Fruit fly (Drosophila melanogaster) whole organism, embryonic: ENCODE measurements around the gene Adat1.

Experiments
- CG10565 ChIP-seq: fragments of 200-800 bp; sonication (Bioruptor generic); optimal IDR thresholded peaks from 3 replicates; lab custom pipeline; 2016; ENCODE audit warnings: missing biosample characterization, mild to moderate bottlenecking, missing genetic modification characterization
- CG6765 ChIP-seq: fragments of 200-800 bp; sonication (Bioruptor generic); optimal IDR thresholded peaks from 3 replicates; lab custom pipeline; 2017; ENCODE audit warnings: missing biosample characterization, mild to moderate bottlenecking, missing genetic modification characterization
- CkIIα-i1 ChIP-seq: fragments of 200-800 bp; sonication (Bioruptor generic); IDR thresholded peaks from 2 replicates; pipeline ENCODE4 v1.3.6; 2022; ENCODE audit warnings: missing biosample characterization, missing genetic modification characterization
- cato ChIP-seq: fragments of 200-800 bp; sonication (Bioruptor generic); optimal IDR thresholded peaks from 2 replicates; lab custom pipeline; 2016; ENCODE audit warnings: missing biosample characterization, missing genetic modification characterization, borderline replicate concordance
- chm ChIP-seq: fragments of 200-800 bp; sonication (Bioruptor generic); IDR thresholded peaks from 2 replicates; pipeline ENCODE4 v1.3.6; 2022; ENCODE audit warnings: missing biosample characterization, missing genetic modification characterization
- ewg ChIP-seq: fragments of 200-800 bp; sonication (Bioruptor generic); optimal IDR thresholded peaks from 3 replicates; lab custom pipeline; 2017; ENCODE audit warnings: mild to moderate bottlenecking, missing biosample characterization, missing genetic modification reagents, missing genetic modification characterization
- gsb-n ChIP-seq: fragments of 200-800 bp; sonication (Bioruptor generic); optimal IDR thresholded peaks from 3 replicates; lab custom pipeline; 2018; ENCODE audit warnings: missing biosample characterization, mild to moderate bottlenecking, missing genetic modification characterization
- lilli ChIP-seq: fragments of 200-800 bp; sonication (Bioruptor generic); optimal IDR thresholded peaks from 3 replicates; lab custom pipeline; 2016; ENCODE audit warnings: missing biosample characterization, missing genetic modification characterization
- seq ChIP-seq: fragments of 200-800 bp; sonication (Bioruptor generic); IDR thresholded peaks from 2 replicates; pipeline ENCODE4 v1.3.6; 2022; ENCODE audit warnings: missing biosample characterization, missing genetic modification characterization
- tna ChIP-seq: fragments of 200-800 bp; sonication (Bioruptor generic); IDR thresholded peaks from 2 replicates; pipeline ENCODE4 v1.3.6; 2022; ENCODE audit warnings: missing biosample characterization, missing genetic modification characterization; ENCODE audit not compliant: partially characterized antibody

- no peak for TF ChIP-seq ewg (GFP tag; lab: Kevin White, UChicago)
- no peak for TF ChIP-seq gsb-n
- TF ChIP-seq lilli (GFP tag; lab: Kevin White, UChicago) = no peak
- no peak for TF ChIP-seq tna (GFP tag; lab: Robert Waterston, UW)
- TF ChIP-seq CG6765 (GFP tag; lab: Kevin White, UChicago) = no peak
- TF ChIP-seq seq (GFP tag; lab: Robert Waterston, UW) = no peak
- TF ChIP-seq chm (GFP tag; lab: Robert Waterston, UW) = no peak
- TF ChIP-seq CG10565 (GFP tag; lab: Kevin White, UChicago) = no peak
- no peak for TF ChIP-seq cato (GFP tag; lab: Kevin White, UChicago)
- no peak for TF ChIP-seq CkIIα-i1
Measured at dm6 chr2L:13842572-13842971, 31.3 kb upstream of the Adat1 start.
